Fruit fly (Drosophila melanogaster) whole organism, embryonic: ENCODE measurements around the gene CG17646.

ENCODE experiments used
- Ada2b ChIP-seq: fragments of 200-800 bp; sonication (Bioruptor generic); IDR thresholded peaks from 2 replicates; pipeline ENCODE4 v1.3.6; 2022; ENCODE audit warnings: missing biosample characterization, missing genetic modification characterization
- Asciz ChIP-seq: fragments of 200-800 bp; sonication (Bioruptor generic); optimal IDR thresholded peaks from 2 replicates; lab custom pipeline; 2017; ENCODE audit warnings: missing biosample characterization, mild to moderate bottlenecking, missing genetic modification characterization, missing genetic modification reagents
- CG11456 ChIP-seq: fragments of 200-800 bp; sonication (Bioruptor generic); IDR thresholded peaks from 3 replicates; pipeline ENCODE4 v1.3.6; 2022; ENCODE audit warnings: missing biosample characterization, missing genetic modification characterization
- CG13424 ChIP-seq: fragments of 200-800 bp; sonication (Bioruptor generic); optimal IDR thresholded peaks from 2 replicates; lab custom pipeline; 2019; ENCODE audit warnings: missing biosample characterization, mild to moderate bottlenecking, missing genetic modification characterization, moderate library complexity
- CG17186 ChIP-seq: fragments of 200-800 bp; sonication (Bioruptor generic); optimal IDR thresholded peaks from 3 replicates; lab custom pipeline; 2017; ENCODE audit warnings: missing biosample characterization, missing genetic modification reagents, missing genetic modification characterization
- CG17361 ChIP-seq: fragments of 200-800 bp; sonication (Bioruptor generic); IDR thresholded peaks from 3 replicates; pipeline ENCODE4 v1.3.6; 2022; ENCODE audit warnings: missing biosample characterization, missing genetic modification characterization
- CG18619 ChIP-seq: fragments of 200-800 bp; sonication (Bioruptor generic); optimal IDR thresholded peaks from 3 replicates; lab custom pipeline; 2017; ENCODE audit warnings: missing biosample characterization, mild to moderate bottlenecking, missing genetic modification characterization
- CG2120 ChIP-seq: fragments of 200-800 bp; sonication (Bioruptor generic); optimal IDR thresholded peaks from 3 replicates; lab custom pipeline; 2016; ENCODE audit warnings: missing biosample characterization, missing genetic modification characterization
- CG2678 ChIP-seq: fragments of 200-800 bp; sonication (Bioruptor generic); optimal IDR thresholded peaks from 3 replicates; lab custom pipeline; 2019; ENCODE audit warnings: missing biosample characterization, mild to moderate bottlenecking, missing genetic modification characterization, moderate library complexity
- CG2889 ChIP-seq: fragments of 200-800 bp; sonication (Bioruptor generic); IDR thresholded peaks from 3 replicates; pipeline ENCODE4 v1.3.6; 2022; ENCODE audit warnings: missing biosample characterization, missing genetic modification characterization
- CG34224 ChIP-seq: fragments of 200-800 bp; sonication (Bioruptor generic); IDR thresholded peaks from 3 replicates; pipeline ENCODE4 v1.3.6; 2022; ENCODE audit warnings: missing biosample characterization, missing genetic modification characterization; ENCODE audit not compliant: partially characterized antibody
- CG34422 ChIP-seq: fragments of 200-800 bp; sonication (Bioruptor generic); IDR thresholded peaks from 3 replicates; pipeline ENCODE4 v1.3.6; 2022; ENCODE audit warnings: missing biosample characterization, missing genetic modification characterization
- CG43689 ChIP-seq: fragments of 200-800 bp; sonication (Bioruptor generic); IDR thresholded peaks from 2 replicates; pipeline ENCODE4 v1.3.6; 2022; ENCODE audit warnings: missing biosample characterization, missing genetic modification characterization
- CG6689 ChIP-seq: fragments of 200-800 bp; sonication (Bioruptor generic); IDR thresholded peaks from 2 replicates; pipeline ENCODE4 v1.3.6; 2022; ENCODE audit warnings: missing biosample characterization, missing genetic modification characterization
- CG6791 ChIP-seq: fragments of 200-800 bp; sonication (Bioruptor generic); IDR thresholded peaks from 3 replicates; pipeline ENCODE4 v1.3.6; 2022; ENCODE audit warnings: missing biosample characterization, missing genetic modification characterization; ENCODE audit not compliant: partially characterized antibody
- CG6854 ChIP-seq: fragments of 200-800 bp; sonication (Bioruptor generic); optimal IDR thresholded peaks from 3 replicates; lab custom pipeline; 2017; ENCODE audit warnings: missing biosample characterization, mild to moderate bottlenecking, missing genetic modification characterization
- CG7372 ChIP-seq: fragments of 200-800 bp; sonication (Bioruptor generic); IDR thresholded peaks from 2 replicates; pipeline ENCODE4 v1.3.6; 2022; ENCODE audit warnings: missing biosample characterization, missing genetic modification characterization
- CG9609 ChIP-seq: fragments of 200-800 bp; sonication (Bioruptor generic); optimal IDR thresholded peaks from 3 replicates; lab custom pipeline; 2016; ENCODE audit warnings: missing biosample characterization, missing genetic modification characterization
- D19A ChIP-seq: fragments of 200-800 bp; optimal IDR thresholded peaks from 3 replicates; lab custom pipeline; 2019; ENCODE audit warnings: missing biosample characterization, mild to moderate bottlenecking, missing genetic modification characterization, moderate library complexity
- Dfd ChIP-seq, 2 experiments: fragments of >200 bp; optimal IDR thresholded peaks; 2 replicates each; lab custom pipeline; 2017; ENCODE audit warnings: missing biosample characterization in 2 of 2, missing genetic modification characterization in 2 of 2
- Drgx ChIP-seq: fragments of 200-800 bp; sonication (Bioruptor generic); IDR thresholded peaks from 2 replicates; pipeline ENCODE4 v1.3.6; 2022; ENCODE audit warnings: missing biosample characterization, missing genetic modification characterization
- HLH3B ChIP-seq: fragments of 200-800 bp; sonication (Bioruptor generic); IDR thresholded peaks from 2 replicates; pipeline ENCODE4 v1.3.6; 2022; ENCODE audit warnings: missing biosample characterization, missing genetic modification characterization
- Hr78 ChIP-seq, 2 experiments: fragments of 200-800 bp in 1 of 2; fragments of >200 bp in 1 of 2; sonication (Bioruptor generic) in 1 of 2; optimal IDR thresholded peaks; 2 replicates each; lab custom pipeline; 2017 to 2019; ENCODE audit warnings: missing biosample characterization in 2 of 2, missing genetic modification characterization in 2 of 2, mild to moderate bottlenecking in 1 of 2, moderate library complexity in 1 of 2
- Lhr ChIP-seq: fragments of 200-800 bp; sonication (Bioruptor generic); optimal IDR thresholded peaks from 3 replicates; lab custom pipeline; 2017; ENCODE audit warnings: mild to moderate bottlenecking, missing biosample characterization, missing genetic modification reagents, missing genetic modification characterization
- PHDP ChIP-seq: fragments of 200-800 bp; sonication (Bioruptor generic); optimal IDR thresholded peaks from 3 replicates; lab custom pipeline; 2018; ENCODE audit warnings: missing biosample characterization, mild to moderate bottlenecking, missing genetic modification characterization, moderate library complexity
- Scr ChIP-seq: fragments of 200-800 bp; sonication (Bioruptor generic); IDR thresholded peaks from 2 replicates; pipeline ENCODE4 v1.3.6; 2022; ENCODE audit warnings: missing biosample characterization, missing genetic modification characterization; ENCODE audit not compliant: partially characterized antibody
- Sox102F ChIP-seq: fragments of 200-800 bp; sonication (Bioruptor generic); optimal IDR thresholded peaks from 2 replicates; lab custom pipeline; 2018; ENCODE audit warnings: missing biosample characterization, mild to moderate bottlenecking, missing genetic modification characterization, moderate library complexity
- Ssrp ChIP-seq: fragments of 200-800 bp; sonication (Bioruptor generic); optimal IDR thresholded peaks from 2 replicates; lab custom pipeline; 2018; ENCODE audit warnings: missing biosample characterization, mild to moderate bottlenecking, missing genetic modification characterization, moderate library complexity
- Stat92E ChIP-seq, 3 experiments: fragments of >200 bp in 2 of 3; fragments of 200-800 bp in 1 of 3; sonication (Bioruptor generic) in 1 of 3; optimal IDR thresholded peaks; 2 replicates each; lab custom pipeline; 2017 to 2019; ENCODE audit warnings: missing biosample characterization in 3 of 3, missing genetic modification characterization in 3 of 3, mild to moderate bottlenecking in 1 of 3, moderate library complexity in 1 of 3
- Xbp1 ChIP-seq: fragments of 200-800 bp; sonication (Bioruptor generic); optimal IDR thresholded peaks from 3 replicates; lab custom pipeline; 2016; ENCODE audit warnings: missing biosample characterization, mild to moderate bottlenecking, missing genetic modification characterization
- az2 ChIP-seq: fragments of 200-800 bp; sonication (Bioruptor generic); optimal IDR thresholded peaks from 3 replicates; lab custom pipeline; 2016; ENCODE audit warnings: missing biosample characterization, missing genetic modification characterization
- ci ChIP-seq: fragments of 200-800 bp; sonication (Bioruptor generic); IDR thresholded peaks from 3 replicates; pipeline ENCODE4 v1.3.6; 2022; ENCODE audit warnings: missing biosample characterization, missing genetic modification characterization
- dan ChIP-seq: fragments of 200-800 bp; sonication (Bioruptor generic); IDR thresholded peaks from 2 replicates; pipeline ENCODE4 v1.3.6; 2022; ENCODE audit warnings: missing biosample characterization, missing genetic modification characterization
- dati ChIP-seq: fragments of 200-800 bp; sonication (Bioruptor generic); IDR thresholded peaks from 2 replicates; pipeline ENCODE4 v1.3.6; 2022; ENCODE audit warnings: missing biosample characterization, missing genetic modification characterization
- dimm ChIP-seq: fragments of 200-800 bp; sonication (Bioruptor generic); IDR thresholded peaks from 2 replicates; pipeline ENCODE4 v1.3.6; 2022; ENCODE audit warnings: missing biosample characterization, missing genetic modification characterization
- dpn ChIP-seq, 2 experiments: fragments of 200-800 bp; sonication (Bioruptor generic); optimal IDR thresholded peaks; 3 replicates each; lab custom pipeline; 2016; ENCODE audit warnings: missing biosample characterization in 2 of 2, missing genetic modification characterization in 2 of 2
- ems ChIP-seq: fragments of 200-800 bp; sonication (Bioruptor generic); optimal IDR thresholded peaks from 3 replicates; lab custom pipeline; 2016; ENCODE audit warnings: missing biosample characterization, missing genetic modification characterization
- fd96Cb ChIP-seq: fragments of 200-800 bp; sonication (Bioruptor generic); optimal IDR thresholded peaks from 2 replicates; lab custom pipeline; 2018; ENCODE audit warnings: missing biosample characterization, mild to moderate bottlenecking, missing genetic modification characterization, moderate library complexity
- gem ChIP-seq: fragments of 200-800 bp; sonication (Bioruptor generic); optimal IDR thresholded peaks from 2 replicates; lab custom pipeline; 2019; ENCODE audit warnings: missing biosample characterization, mild to moderate bottlenecking, missing genetic modification characterization, moderate library complexity
- hth ChIP-seq: fragments of >200 bp; optimal IDR thresholded peaks from 2 replicates; lab custom pipeline; 2017; ENCODE audit warnings: inconsistent platforms
- lola ChIP-seq, 3 experiments: fragments of >200 bp in 2 of 3; fragments of 200-800 bp in 1 of 3; sonication (Bioruptor generic) in 1 of 3; optimal IDR thresholded peaks; 2 replicates each; lab custom pipeline; 2017 to 2019; ENCODE audit warnings: missing biosample characterization in 3 of 3, missing genetic modification characterization in 3 of 3, mild to moderate bottlenecking in 1 of 3, moderate library complexity in 1 of 3
- phol ChIP-seq: fragments of 200-800 bp; sonication (Bioruptor generic); optimal IDR thresholded peaks from 3 replicates; lab custom pipeline; 2018; ENCODE audit warnings: missing biosample characterization, mild to moderate bottlenecking, missing genetic modification characterization, moderate library complexity
- ranshi ChIP-seq: fragments of 200-800 bp; sonication (Bioruptor generic); IDR thresholded peaks from 2 replicates; pipeline ENCODE4 v1.3.6; 2022; ENCODE audit warnings: missing biosample characterization, missing genetic modification characterization
- row ChIP-seq: fragments of 200-800 bp; sonication (Bioruptor generic); IDR thresholded peaks from 3 replicates; pipeline ENCODE4 v1.3.6; 2022; ENCODE audit warnings: missing biosample characterization, missing genetic modification characterization
- sc ChIP-seq, 3 experiments: fragments of >200 bp in 2 of 3; fragments of 200-800 bp in 1 of 3; sonication (Bioruptor generic) in 1 of 3; optimal IDR thresholded peaks; 2 replicates in 2 of 3; 3 replicates in 1 of 3; lab custom pipeline; 2017; ENCODE audit warnings: mild to moderate bottlenecking in 1 of 3, missing biosample characterization in 1 of 3, missing genetic modification characterization in 1 of 3, missing genetic modification reagents in 1 of 3
- sd ChIP-seq: fragments of 200-800 bp; sonication (Bioruptor generic); optimal IDR thresholded peaks from 3 replicates; lab custom pipeline; 2018; ENCODE audit warnings: missing biosample characterization, mild to moderate bottlenecking, missing genetic modification characterization, moderate library complexity
- seq ChIP-seq: fragments of 200-800 bp; sonication (Bioruptor generic); IDR thresholded peaks from 2 replicates; pipeline ENCODE4 v1.3.6; 2022; ENCODE audit warnings: missing biosample characterization, missing genetic modification characterization
- tll ChIP-seq, 2 experiments: fragments of 200-800 bp in 1 of 2; fragments of >200 bp in 1 of 2; sonication (Bioruptor generic) in 1 of 2; optimal IDR thresholded peaks; 2 replicates each; lab custom pipeline; 2017 to 2019; ENCODE audit warnings: missing biosample characterization in 2 of 2, missing genetic modification characterization in 2 of 2, mild to moderate bottlenecking in 1 of 2, moderate library complexity in 1 of 2
- twi ChIP-seq: fragments of 200-800 bp; optimal IDR thresholded peaks from 2 replicates; lab custom pipeline; 2019; ENCODE audit warnings: missing biosample characterization, mild to moderate bottlenecking, missing genetic modification characterization, moderate library complexity

Gene CG17646

DNA sequence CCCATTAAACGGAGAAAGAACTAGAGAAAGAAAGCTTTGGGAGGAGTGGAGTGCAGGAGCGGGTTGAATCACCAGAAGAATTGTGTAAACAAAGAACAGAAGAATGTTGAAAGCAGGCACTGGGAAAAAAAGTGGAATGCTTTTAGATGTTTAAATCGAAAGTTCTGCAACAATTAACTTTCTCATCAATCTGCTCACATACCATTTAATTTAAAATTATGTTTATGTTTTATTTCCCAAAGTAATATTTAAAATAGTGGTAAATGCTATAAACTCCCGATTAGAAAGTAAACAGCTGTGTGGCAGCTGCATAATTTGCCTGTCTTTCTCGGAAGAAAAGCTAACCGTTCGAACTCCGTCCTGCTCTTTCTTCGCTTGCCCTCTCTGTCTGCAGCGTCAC, 5.7 kb downstream of the CG17646 start (continued):
- TF ChIP-seq CG17186 (GFP tag; lab: Kevin White, UChicago) (no peak), CG6791 (GFP tag; lab: Robert Waterston, UW) (no peak), Sox102F (GFP tag; lab: Kevin White, UChicago) (peak; percentile 52), ranshi (no peak), CG7372 (no peak), dati (GFP tag; lab: Robert Waterston, UW) (no peak), tll (GFP tag; optimal IDR thresholded peaks at IDR 0.05; lab: Kevin White, UChicago) (no peak), Drgx (peak; percentile 41; the same call in 1 of the 2 replicates), Lhr (peak; percentile 4), twi (peak; percentile 17), CG6689 (GFP tag; lab: Robert Waterston, UW) (0 out of 2 replicates have a peak, but pooled peaks have one; percentile 13), sd (tag; lab: Kevin White, UChicago) (peak; percentile 59), Ssrp (peak; percentile 24), ci (GFP tag; lab: Robert Waterston, UW) (peak; percentile 59; the same call in 2 of the 3 replicates), sc (optimal IDR thresholded peaks at IDR 0.05; lab: Kevin White, UChicago) (no peak), sc (GFP tag; optimal IDR thresholded peaks at IDR 0.05; lab: Kevin White, UChicago) (peak; percentile 28), ems (GFP tag; lab: Kevin White, UChicago) (no peak), CG34224 (no peak), row (GFP tag; lab: Robert Waterston, UW) (peak; percentile 42; the same call in 2 of the 3 replicates), az2 (GFP tag; lab: Kevin White, UChicago) (peak; percentile 13), CG2678 (tag; lab: Kevin White, UChicago) (peak; percentile 52), Ada2b (GFP tag; lab: Robert Waterston, UW) (no peak), CG6854 (no peak), seq (GFP tag; lab: Robert Waterston, UW) (no peak), fd96Cb (tag; lab: Kevin White, UChicago) (peak; percentile 41), dpn (GFP tag; optimal IDR thresholded peaks at IDR 0.05; lab: Kevin White, UChicago) (peak in 1 of 2 experiments; percentile 4), CG11456 (no peak), hth (lab: Kevin White, UChicago) (no peak), dan (GFP tag; lab: Robert Waterston, UW) (no peak), Scr (GFP tag; lab: Robert Waterston, UW) (no peak), CG43689 (GFP tag; lab: Robert Waterston, UW) (no peak), PHDP (tag; lab: Kevin White, UChicago) (peak; percentile 14), gem (tag; lab: Kevin White, UChicago) (peak; percentile 54), Xbp1 (GFP tag; lab: Kevin White, UChicago) (peak; percentile 31), dimm (GFP tag; lab: Robert Waterston, UW) (no peak), Hr78 (GFP tag; optimal IDR thresholded peaks at IDR 0.05; lab: Kevin White, UChicago) (peak in 1 of 2 experiments; percentile 57), phol (tag; lab: Kevin White, UChicago) (peak; percentile 62), CG17361 (GFP tag; lab: Robert Waterston, UW) (peak; percentile 39; the same call in 1 of the 3 replicates), CG13424 (tag; lab: Kevin White, UChicago) (peak; percentile 4), lola (GFP tag; optimal IDR thresholded peaks at IDR 0.05; lab: Kevin White, UChicago) (peak in 1 of 3 experiments; percentile 29), D19A (peak; percentile 27), CG34422 (GFP tag; lab: Robert Waterston, UW) (0 out of 3 replicates have a peak, but pooled peaks have one; percentile 33), Stat92E (GFP tag; optimal IDR thresholded peaks at IDR 0.05; lab: Kevin White, UChicago) (peak in 1 of 3 experiments; percentile 55), CG2889 (GFP tag; lab: Robert Waterston, UW) (no peak), Dfd (GFP tag; optimal IDR thresholded peaks at IDR 0.05; lab: Kevin White, UChicago) (no peak), CG9609 (no peak), CG18619 (GFP tag; lab: Kevin White, UChicago) (no peak), CG2120 (GFP tag; lab: Kevin White, UChicago) (no peak), HLH3B (GFP tag; lab: Robert Waterston, UW) (no peak), Asciz (GFP tag; lab: Kevin White, UChicago) (peak; percentile 38)
